Fruit fly (Drosophila melanogaster): ENCODE data around the gene CG3939.

Gene CG3939

DNA sequence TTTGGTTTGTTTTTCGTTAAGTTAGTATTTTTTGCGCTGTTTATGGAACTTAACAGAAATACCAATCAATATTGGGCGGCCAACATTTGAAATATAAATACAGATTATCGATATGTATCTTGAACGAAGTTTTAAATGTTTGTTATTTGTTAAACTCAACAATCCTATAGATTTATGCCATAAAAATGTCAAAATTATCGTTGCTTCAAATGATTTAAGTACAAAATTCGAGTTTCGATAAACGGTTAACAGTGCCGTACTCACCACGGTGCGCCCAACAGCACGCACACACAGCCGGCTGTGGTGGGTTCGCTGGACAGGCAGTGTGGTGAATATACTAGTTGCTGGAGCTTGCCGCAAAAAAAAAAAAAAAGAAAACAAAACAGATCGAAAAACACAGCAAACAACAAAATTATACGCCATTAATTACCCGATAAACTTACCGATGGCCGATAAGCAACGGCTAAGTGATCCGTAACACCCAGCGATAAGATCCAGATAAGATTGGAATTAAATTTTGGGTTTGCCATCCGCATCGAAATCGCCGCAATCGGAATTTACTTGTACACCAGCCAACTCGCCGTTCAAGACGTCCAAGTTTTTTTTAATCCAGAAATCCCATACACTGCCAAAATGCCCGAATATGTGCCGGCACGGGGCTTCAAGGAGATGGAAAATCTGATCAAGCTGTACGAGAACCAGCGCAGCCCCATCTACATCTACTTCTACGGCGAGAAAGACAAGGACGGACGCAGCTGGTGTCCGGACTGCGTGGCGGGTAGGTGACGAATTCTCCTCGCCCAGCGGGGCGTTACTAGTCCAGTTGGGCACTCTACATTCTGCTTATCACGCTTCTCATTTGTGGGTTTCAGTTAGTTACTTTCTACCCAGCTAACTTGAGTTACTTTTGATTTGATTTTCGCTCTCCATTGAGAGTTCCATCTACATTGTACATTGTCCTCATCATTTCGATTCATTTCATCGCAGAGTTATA, at the start of gene CG3939:
CG3939 (plus strand) TSS at position 138 of the 994 bp plus-strand sequence.
- no peak for TF ChIP-seq CG11398 (GFP tag; optimal IDR thresholded peaks at IDR 0.05)
- TF ChIP-seq E2f2 (GFP tag; IDR thresholded peaks at IDR 0.05) = peak; percentile 76
- TF ChIP-seq CG34376 (GFP tag; optimal IDR thresholded peaks at IDR 0.05) = peak; percentile 36
- TF ChIP-seq ash1 (GFP tag; optimal IDR thresholded peaks at IDR 0.05) = no peak
- TF ChIP-seq pzg (GFP tag; optimal IDR thresholded peaks at IDR 0.05) = peak; percentile 17
- peak; percentile 56 for TF ChIP-seq CG17359 (tag; optimal IDR thresholded peaks at IDR 0.05)
- peak; percentile 68 for TF ChIP-seq nom (GFP tag; optimal IDR thresholded peaks at IDR 0.05)
- peak; percentile 99 for TF ChIP-seq CG17186 (GFP tag; optimal IDR thresholded peaks at IDR 0.05)
- peak; percentile 30 for TF ChIP-seq sqz (GFP tag; optimal IDR thresholded peaks at IDR 0.05)
- TF ChIP-seq CG7928 (GFP tag; optimal IDR thresholded peaks at IDR 0.05) = no peak
- TF ChIP-seq ranshi (GFP tag; IDR thresholded peaks at IDR 0.05) = no peak
- no peak for TF ChIP-seq Dbx (GFP tag; IDR thresholded peaks at IDR 0.05)
- TF ChIP-seq CG11456 (GFP tag; IDR thresholded peaks at IDR 0.05) = 0 out of 3 replicates have a peak, but pooled peaks have one; percentile 23
- TF ChIP-seq CTCF (GFP tag; optimal IDR thresholded peaks at IDR 0.05) = peak; percentile 1
- TF ChIP-seq dan (GFP tag; IDR thresholded peaks at IDR 0.05) = no peak
- 0 out of 2 replicates have a peak, but pooled peaks have one; percentile 9 for TF ChIP-seq MBD-R2 (GFP tag; IDR thresholded peaks at IDR 0.05)
- peak; percentile 80 for TF ChIP-seq grn (GFP tag; optimal IDR thresholded peaks at IDR 0.05)
- no peak for TF ChIP-seq Hmx (GFP tag; optimal IDR thresholded peaks at IDR 0.05)
- peak in 1 of 2 experiments; percentile 45 for TF ChIP-seq bsh (GFP tag; optimal IDR thresholded peaks at IDR 0.05)
- TF ChIP-seq CG10543 (GFP tag; optimal IDR thresholded peaks at IDR 0.05) = peak; percentile 18
- no peak for TF ChIP-seq pros (GFP tag; optimal IDR thresholded peaks at IDR 0.05)
- TF ChIP-seq ab (GFP tag; optimal IDR thresholded peaks at IDR 0.05) = no peak
- TF ChIP-seq Dp (GFP tag; optimal IDR thresholded peaks at IDR 0.05) = peak; percentile 64
- peak; percentile 98 for TF ChIP-seq Meics (GFP tag; optimal IDR thresholded peaks at IDR 0.05)
- TF ChIP-seq bigmax (GFP tag; optimal IDR thresholded peaks at IDR 0.05) = no peak
- 0 out of 2 replicates have a peak, but pooled peaks have one; percentile 4 for TF ChIP-seq slbo (GFP tag; IDR thresholded peaks at IDR 0.05)
- peak; percentile 11 for TF ChIP-seq CG8290 (GFP tag; optimal IDR thresholded peaks at IDR 0.05)
- no peak for TF ChIP-seq CG8290 (tag; optimal IDR thresholded peaks at IDR 0.05)
- peak; percentile 26; the same call in 1 of the 3 replicates for TF ChIP-seq row (GFP tag; IDR thresholded peaks at IDR 0.05)
- TF ChIP-seq exex (tag; optimal IDR thresholded peaks at IDR 0.05) = peak; percentile 53

DNA sequence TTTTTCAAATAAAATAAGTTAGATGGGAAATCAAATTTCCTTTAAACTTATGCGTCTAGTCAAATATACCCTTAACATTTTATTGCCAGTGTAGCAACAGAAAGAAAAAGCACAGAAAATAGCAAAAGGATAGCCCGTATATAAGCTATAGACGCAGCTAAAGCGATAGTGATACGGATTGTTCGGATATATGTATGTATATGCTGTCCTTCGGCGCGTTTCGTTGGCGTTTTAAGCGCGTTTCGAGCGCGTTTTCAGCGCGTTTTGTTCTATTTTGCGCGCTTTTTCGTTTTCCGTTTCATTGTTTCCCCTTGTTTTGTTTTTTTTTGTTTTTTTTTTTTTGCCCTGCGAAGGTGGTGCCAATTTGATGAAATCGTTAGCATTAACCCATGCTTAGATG, 47.3 kb upstream of the CG3939 start:
- TF ChIP-seq bab2 (GFP tag; optimal IDR thresholded peaks at IDR 0.05) = no peak
- 0 out of 3 replicates have a peak, but pooled peaks have one; percentile 1 for TF ChIP-seq row (GFP tag; IDR thresholded peaks at IDR 0.05)
- no peak for TF ChIP-seq fu2 (GFP tag; optimal IDR thresholded peaks at IDR 0.05)
- TF ChIP-seq jumu (GFP tag; optimal IDR thresholded peaks at IDR 0.05) = no peak
- TF ChIP-seq CG8359 (GFP tag; optimal IDR thresholded peaks at IDR 0.05; ENCODE audit: borderline replicate concordance) = peak; percentile 94

DNA sequence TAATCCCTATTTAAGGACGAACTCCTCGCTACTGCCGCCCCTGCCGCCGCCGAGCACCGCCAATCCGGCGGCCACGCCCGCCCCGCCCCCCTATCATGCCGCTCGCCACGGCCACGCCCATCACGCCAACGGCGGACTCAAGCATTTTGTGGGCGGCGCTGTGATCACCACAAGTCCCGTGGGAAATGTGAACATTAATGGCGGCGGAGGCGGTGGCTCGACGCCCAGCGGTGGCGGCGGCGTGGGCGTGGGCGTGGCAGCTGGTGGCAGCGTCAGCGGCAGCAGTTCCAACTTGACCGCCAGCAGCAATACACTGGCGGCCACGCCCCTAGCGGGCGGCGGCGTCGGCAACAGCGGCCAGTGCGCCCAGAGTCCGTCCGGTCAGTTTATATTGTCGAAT, 42.8 kb upstream of the CG3939 start:
- TF ChIP-seq NfI (GFP tag; optimal IDR thresholded peaks at IDR 0.05) (no peak), MESR4 (GFP tag; optimal IDR thresholded peaks at IDR 0.05) (no peak), CG1792 (GFP tag; optimal IDR thresholded peaks at IDR 0.05) (no peak), CG10274 (GFP tag; optimal IDR thresholded peaks at IDR 0.05) (no peak), Ets65A (GFP tag) (peak; percentile 55), ap (GFP tag; IDR thresholded peaks at IDR 0.05) (no peak), corto (GFP tag; optimal IDR thresholded peaks at IDR 0.05) (no peak), CG4404 (GFP tag; IDR thresholded peaks at IDR 0.05) (no peak), CG16813 (GFP tag; IDR thresholded peaks at IDR 0.05; ENCODE audit: partially characterized antibody) (no peak), sr (GFP tag; IDR thresholded peaks at IDR 0.05) (0 out of 3 replicates have a peak, but pooled peaks have one; percentile 36), schlank (tag; optimal IDR thresholded peaks at IDR 0.05) (no peak), CG11560 (tag; IDR thresholded peaks at IDR 0.05) (0 out of 3 replicates have a peak, but pooled peaks have one; percentile 24), az2 (GFP tag; optimal IDR thresholded peaks at IDR 0.05) (no peak), nom (GFP tag; optimal IDR thresholded peaks at IDR 0.05) (no peak), CG11085 (GFP tag; IDR thresholded peaks at IDR 0.05) (no peak), CG13123 (GFP tag; optimal IDR thresholded peaks at IDR 0.05) (no peak)
